Worm (Caenorhabditis elegans): ENCODE results near the gene pis-1.

ce11 chrIV:9796494-9796893 is at the start of gene pis-1:
- no peak for TF ChIP-seq him-1 (tag; optimal IDR thresholded peaks at IDR 0.05)
- TF ChIP-seq lin-26 (GFP tag; IDR thresholded peaks at IDR 0.05), result no peak

Data from whole organism, young adult.